Worm (Caenorhabditis elegans) whole organism, L4 larva: ENCODE measurements around the gene unc-84.

ENCODE experiments used
- F10B5.3 ChIP-seq: sonication (generic microtip); optimal IDR thresholded peaks from 2 replicates; lab custom pipeline; 2016; ENCODE audit warnings: mild to moderate bottlenecking, missing genetic modification characterization, missing compliant biosample characterization
- F37D6.2 ChIP-seq: sonication (generic microtip); optimal IDR thresholded peaks from 2 replicates; lab custom pipeline; 2016; ENCODE audit warnings: mild to moderate bottlenecking, missing genetic modification characterization, missing compliant biosample characterization
- F49E8.2 ChIP-seq: sonication (generic microtip); optimal IDR thresholded peaks from 2 replicates; lab custom pipeline; 2016; ENCODE audit warnings: missing compliant biosample characterization, mild to moderate bottlenecking, missing genetic modification characterization, borderline replicate concordance
- R02D3.7 ChIP-seq: fragments of 150-350 bp; sonication (generic microtip); optimal IDR thresholded peaks from 3 replicates; lab custom pipeline; 2014; ENCODE audit warnings: missing biosample characterization, missing genetic modification characterization
- T26A8.4 ChIP-seq: fragments of 200-800 bp; sonication (Bioruptor generic); IDR thresholded peaks from 2 replicates; pipeline ENCODE4 v1.3.6; 2022; ENCODE audit warnings: missing genetic modification characterization, missing compliant biosample characterization
- ama-1 ChIP-seq: fragments of 150-350 bp; optimal IDR thresholded peaks from 2 replicates; lab custom pipeline; 2014; ENCODE audit warnings: inconsistent platforms, mixed read lengths
- arid-1 ChIP-seq: fragments of 200-800 bp; sonication (Bioruptor generic); conservative IDR thresholded peaks from 2 replicates; pipeline ENCODE4 v1.3.6; 2022; ENCODE audit warnings: missing genetic modification reagents, missing genetic modification characterization, missing compliant biosample characterization
- ceh-20 ChIP-seq: fragments of 200-800 bp; sonication (Bioruptor generic); IDR thresholded peaks from 2 replicates; pipeline ENCODE4 v1.3.6; 2022; ENCODE audit warnings: missing genetic modification reagents, missing genetic modification characterization, missing compliant biosample characterization
- ceh-32 ChIP-seq: sonication (generic microtip); optimal IDR thresholded peaks from 2 replicates; lab custom pipeline; 2016; ENCODE audit warnings: mild to moderate bottlenecking, missing genetic modification characterization, missing compliant biosample characterization; ENCODE audit not compliant: poor library complexity
- ceh-62 ChIP-seq: sonication (generic microtip); optimal IDR thresholded peaks from 2 replicates; lab custom pipeline; 2017; ENCODE audit warnings: missing biosample characterization, missing genetic modification characterization
- ctbp-1 ChIP-seq: fragments of 200-800 bp; sonication (Bioruptor generic); IDR thresholded peaks from 2 replicates; pipeline ENCODE4 v1.3.6; 2022; ENCODE audit warnings: missing genetic modification reagents, missing genetic modification characterization, missing compliant biosample characterization
- daf-12 ChIP-seq: fragments of 150-350 bp; optimal IDR thresholded peaks from 2 replicates; lab custom pipeline; 2014; ENCODE audit warnings: missing biosample characterization, missing genetic modification reagents, missing genetic modification characterization
- dve-1 ChIP-seq: sonication (generic microtip); optimal IDR thresholded peaks from 2 replicates; lab custom pipeline; 2017; ENCODE audit warnings: antibody characterized with exemption, mild to moderate bottlenecking, missing genetic modification characterization, missing compliant biosample characterization; ENCODE audit not compliant: insufficient read depth
- fkh-10 ChIP-seq: fragments of 150-350 bp; optimal IDR thresholded peaks from 2 replicates; lab custom pipeline; 2014; ENCODE audit warnings: missing biosample characterization, missing genetic modification reagents, missing genetic modification characterization
- fos-1 ChIP-seq: fragments of 150-350 bp; optimal IDR thresholded peaks from 2 replicates; lab custom pipeline; 2014; ENCODE audit warnings: missing biosample characterization, missing genetic modification characterization
- gei-8 ChIP-seq: fragments of 200-800 bp; sonication (Bioruptor generic); optimal IDR thresholded peaks from 2 replicates; lab custom pipeline; 2018; ENCODE audit warnings: mild to moderate bottlenecking, missing genetic modification characterization, missing compliant biosample characterization
- hlh-11 ChIP-seq: fragments of 200-800 bp; sonication (Bioruptor generic); optimal IDR thresholded peaks from 2 replicates; lab custom pipeline; 2018; ENCODE audit warnings: mild to moderate bottlenecking, missing genetic modification characterization, missing compliant biosample characterization
- lin-38 ChIP-seq: fragments of 200-800 bp; sonication (Bioruptor generic); IDR thresholded peaks from 2 replicates; pipeline ENCODE4 v1.3.6; 2022; ENCODE audit warnings: missing genetic modification reagents, missing genetic modification characterization, missing compliant biosample characterization
- lir-3 ChIP-seq: sonication (generic microtip); optimal IDR thresholded peaks from 2 replicates; lab custom pipeline; 2016; ENCODE audit warnings: mild to moderate bottlenecking, missing genetic modification characterization, missing compliant biosample characterization
- mes-2 ChIP-seq: sonication (generic microtip); optimal IDR thresholded peaks from 2 replicates; lab custom pipeline; 2016; ENCODE audit warnings: missing genotype, mild to moderate bottlenecking, missing genetic modification characterization, missing compliant biosample characterization; ENCODE audit not compliant: poor library complexity, severe bottlenecking
- nhr-102 ChIP-seq: sonication (generic microtip); optimal IDR thresholded peaks from 2 replicates; lab custom pipeline; 2016; ENCODE audit warnings: mild to moderate bottlenecking, missing genetic modification characterization, moderate library complexity, missing compliant biosample characterization
- nhr-11 ChIP-seq: fragments of 150-350 bp; optimal IDR thresholded peaks from 2 replicates; lab custom pipeline; 2014; ENCODE audit warnings: missing biosample characterization, missing genetic modification characterization
- nhr-111 ChIP-seq: fragments of 200-800 bp; sonication (Bioruptor generic); optimal IDR thresholded peaks from 2 replicates; lab custom pipeline; 2018; ENCODE audit warnings: mild to moderate bottlenecking, missing genetic modification characterization, missing compliant biosample characterization
- nhr-237 ChIP-seq: sonication (generic microtip); optimal IDR thresholded peaks from 2 replicates; lab custom pipeline; 2017; ENCODE audit warnings: missing biosample characterization, missing genetic modification characterization
- nhr-28 ChIP-seq: fragments of 150-350 bp; optimal IDR thresholded peaks from 2 replicates; lab custom pipeline; 2014; ENCODE audit warnings: missing biosample characterization, missing genetic modification characterization
- nhr-48 ChIP-seq: sonication (generic microtip); optimal IDR thresholded peaks from 2 replicates; lab custom pipeline; 2016; ENCODE audit warnings: mild to moderate bottlenecking, missing genetic modification characterization, missing compliant biosample characterization
- nhr-76 ChIP-seq: fragments of 150-350 bp; optimal IDR thresholded peaks from 2 replicates; lab custom pipeline; 2014; ENCODE audit warnings: missing biosample characterization, missing genetic modification characterization
- nhr-77 ChIP-seq: fragments of 150-350 bp; optimal IDR thresholded peaks from 2 replicates; lab custom pipeline; 2014; ENCODE audit warnings: missing biosample characterization, missing genetic modification characterization
- saeg-2 ChIP-seq: fragments of 200-800 bp; sonication (Bioruptor generic); IDR thresholded peaks from 2 replicates; pipeline ENCODE4 v1.3.6; 2022; ENCODE audit warnings: missing genetic modification reagents, missing genetic modification characterization, missing compliant biosample characterization
- set-16 ChIP-seq: fragments of 200-800 bp; sonication (Bioruptor generic); IDR thresholded peaks from 2 replicates; pipeline ENCODE4 v1.3.6; 2022; ENCODE audit warnings: missing genetic modification reagents, missing genetic modification characterization, missing compliant biosample characterization
- skn-1 ChIP-seq: fragments of 150-350 bp; optimal IDR thresholded peaks from 2 replicates; lab custom pipeline; 2014; ENCODE audit warnings: missing biosample characterization, missing genetic modification characterization
- snpc-1.2 ChIP-seq: fragments of 200-800 bp; sonication (Bioruptor generic); IDR thresholded peaks from 2 replicates; pipeline ENCODE4 v1.3.6; 2022; ENCODE audit warnings: missing genetic modification reagents, missing genetic modification characterization, missing compliant biosample characterization
- spr-1 ChIP-seq: sonication (generic microtip); optimal IDR thresholded peaks from 2 replicates; lab custom pipeline; 2016; ENCODE audit warnings: mild to moderate bottlenecking, missing genetic modification characterization, missing compliant biosample characterization
- tra-1 ChIP-seq: fragments of 200-800 bp; sonication (Bioruptor generic); IDR thresholded peaks from 2 replicates; pipeline ENCODE4 v1.3.6; 2022; ENCODE audit warnings: missing genetic modification reagents, missing genetic modification characterization, missing compliant biosample characterization
- unc-130 ChIP-seq: sonication (generic microtip); optimal IDR thresholded peaks from 2 replicates; lab custom pipeline; 2016; ENCODE audit warnings: missing genetic modification reagents, missing genetic modification characterization, missing compliant biosample characterization
- unc-62 ChIP-seq, 3 experiments: fragments of 150-350 bp in 1 of 3; sonication (generic microtip); optimal IDR thresholded peaks in 2 of 3; peaks in 1 of 3; 1 replicate in 1 of 3; 2 replicates in 2 of 3; lab custom pipeline; 2014 to 2017; ENCODE audit warnings: missing biosample characterization in 3 of 3, missing genetic modification characterization in 3 of 3, missing genetic modification reagents in 3 of 3, missing genotype in 1 of 3
- zag-1 ChIP-seq: fragments of 150-350 bp; optimal IDR thresholded peaks from 2 replicates; lab custom pipeline; 2014; ENCODE audit warnings: missing biosample characterization, missing genetic modification characterization
- zfp-2 ChIP-seq: sonication (generic microtip); optimal IDR thresholded peaks from 2 replicates; lab custom pipeline; 2016; ENCODE audit warnings: mild to moderate bottlenecking, missing genetic modification characterization, missing compliant biosample characterization
- zfp-3 ChIP-seq: fragments of 200-800 bp; sonication (Bioruptor generic); conservative IDR thresholded peaks from 2 replicates; pipeline ENCODE4 v1.3.6; 2022; ENCODE audit warnings: missing genetic modification reagents, missing genetic modification characterization, missing compliant biosample characterization
- zip-2 ChIP-seq: fragments of 150-350 bp; optimal IDR thresholded peaks from 2 replicates; lab custom pipeline; 2014; ENCODE audit warnings: missing biosample characterization, missing genetic modification characterization

The unc-84 gene

DNA sequence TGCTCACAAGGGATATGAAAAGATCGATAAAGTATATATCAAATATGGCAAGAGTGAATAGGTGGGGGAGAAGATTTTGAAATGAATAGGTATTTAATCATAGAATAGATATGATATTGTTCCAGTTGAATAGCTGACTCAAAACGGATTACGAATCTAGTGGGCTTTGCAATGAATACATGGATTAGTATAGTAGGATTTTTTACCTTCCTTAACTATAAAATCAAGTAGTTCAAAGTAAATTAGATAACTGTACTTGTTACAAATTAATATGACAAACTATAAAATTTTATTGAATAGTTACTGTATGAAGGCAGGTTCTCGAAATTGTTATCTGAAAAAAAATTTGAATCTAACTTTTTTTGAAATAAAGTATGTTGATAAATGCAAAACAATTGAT lies 33.7 kb upstream of the unc-84 start, which contains the start of gene odr-1:
Gene odr-1 (minus strand): TSS at position 101 of the 400 bp plus-strand sequence.
- TF ChIP-seq R02D3.7 (no peak), unc-130 (GFP tag; lab: Kevin White, UChicago) (no peak), skn-1 (no peak), nhr-111 (GFP tag; lab: Kevin White, UChicago) (no peak), ceh-62 (tag; lab: Kevin White, UChicago) (no peak), daf-12 (tag; lab: Kevin White, UChicago) (no peak), F10B5.3 (tag; lab: Kevin White, UChicago) (no peak), zfp-3 (GFP tag; lab: Robert Waterston, UW) (no peak), T26A8.4 (GFP tag; lab: Robert Waterston, UW) (no peak), nhr-48 (no peak)

DNA sequence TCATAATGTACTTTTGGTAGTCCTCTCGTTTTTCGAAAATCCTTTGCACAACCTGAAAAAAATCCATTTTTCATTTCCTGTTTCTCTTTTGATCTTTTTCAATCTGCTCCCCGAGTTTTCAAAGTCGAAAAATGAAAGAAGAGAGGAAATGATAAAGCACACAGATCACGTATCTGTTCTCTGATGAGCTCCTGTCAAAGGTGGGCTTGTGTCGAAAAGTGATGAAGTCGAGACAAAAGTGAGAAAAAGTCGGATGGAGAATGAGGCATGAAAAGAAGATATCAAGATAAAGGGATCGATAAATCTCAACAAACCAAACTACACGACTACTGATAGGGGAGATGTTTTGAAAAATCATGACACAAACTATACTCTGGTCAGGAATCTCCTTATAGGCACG lies 29.5 kb upstream of the unc-84 start:
- no peak for TF ChIP-seq gei-8
- no peak for TF ChIP-seq F49E8.2 (tag; lab: Kevin White, UChicago)
- TF ChIP-seq unc-62 (GFP tag; optimal IDR thresholded peaks at IDR 0.05 in 1 of 2; lab: Kevin White, UChicago): peak in 1 of 2 experiments; percentile 89
- TF ChIP-seq unc-62 (tag; optimal IDR thresholded peaks at IDR 0.05; lab: Kevin White, UChicago): no peak
- peak; percentile 50 for TF ChIP-seq nhr-11
- no peak for TF ChIP-seq daf-12 (tag; lab: Kevin White, UChicago)
- TF ChIP-seq nhr-28 (tag; lab: Kevin White, UChicago): no peak
- no peak for TF ChIP-seq R02D3.7
- TF ChIP-seq fos-1 (tag; lab: Kevin White, UChicago): no peak
- no peak for TF ChIP-seq ama-1 (lab: Kevin White, UChicago)

DNA sequence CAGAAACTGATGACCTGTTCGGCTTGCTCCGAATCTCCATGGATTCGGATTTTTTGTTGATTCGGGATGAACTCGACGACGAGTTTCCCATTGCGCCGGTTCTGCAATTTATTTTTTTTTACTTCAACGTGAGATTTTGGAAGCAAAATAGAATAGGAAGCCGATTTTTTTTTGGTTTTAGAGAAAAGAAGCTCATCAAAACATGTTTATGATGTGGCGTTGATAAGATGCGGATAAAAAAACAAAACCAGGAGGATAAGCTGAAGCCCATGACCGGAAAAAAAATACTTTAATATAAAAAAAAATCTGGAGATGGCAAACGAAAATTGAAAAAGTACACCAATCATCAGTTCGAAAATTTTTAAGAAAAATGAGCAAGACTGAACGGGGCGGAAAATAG lies 28.5 kb upstream of the unc-84 start, which contains the start of gene glb-20:
Gene glb-20 (minus strand): TSS at position 101 of the 400 bp plus-strand sequence.
- TF ChIP-seq nhr-11: no peak
- no peak for TF ChIP-seq nhr-237 (tag; lab: Kevin White, UChicago)
- no peak for TF ChIP-seq snpc-1.2 (GFP tag; lab: Robert Waterston, UW)
- no peak for TF ChIP-seq mes-2
- no peak for TF ChIP-seq nhr-77 (tag; lab: Kevin White, UChicago)
- TF ChIP-seq zip-2 (tag; lab: Kevin White, UChicago): no peak
- no peak for TF ChIP-seq zfp-2
- TF ChIP-seq F37D6.2 (tag; lab: Kevin White, UChicago): no peak
- TF ChIP-seq fkh-10 (GFP tag; lab: Kevin White, UChicago): no peak
- no peak for TF ChIP-seq ceh-20 (GFP tag; lab: Robert Waterston, UW)
- no peak for TF ChIP-seq zag-1 (tag; lab: Kevin White, UChicago)
- no peak for TF ChIP-seq spr-1 (tag; lab: Kevin White, UChicago)
- no peak for TF ChIP-seq unc-130 (GFP tag; lab: Kevin White, UChicago)
- TF ChIP-seq ceh-32 (tag; lab: Kevin White, UChicago): no peak
- no peak for TF ChIP-seq dve-1 (tag; lab: Kevin White, UChicago)
- TF ChIP-seq nhr-76 (tag; lab: Kevin White, UChicago): no peak
- TF ChIP-seq nhr-102 (tag; lab: Kevin White, UChicago): no peak
- TF ChIP-seq arid-1: no peak
- no peak for TF ChIP-seq saeg-2 (GFP tag; lab: Robert Waterston, UW)
- TF ChIP-seq lin-38 (GFP tag; lab: Robert Waterston, UW): no peak
- TF ChIP-seq, all 104 proteins: peak for 0

DNA sequence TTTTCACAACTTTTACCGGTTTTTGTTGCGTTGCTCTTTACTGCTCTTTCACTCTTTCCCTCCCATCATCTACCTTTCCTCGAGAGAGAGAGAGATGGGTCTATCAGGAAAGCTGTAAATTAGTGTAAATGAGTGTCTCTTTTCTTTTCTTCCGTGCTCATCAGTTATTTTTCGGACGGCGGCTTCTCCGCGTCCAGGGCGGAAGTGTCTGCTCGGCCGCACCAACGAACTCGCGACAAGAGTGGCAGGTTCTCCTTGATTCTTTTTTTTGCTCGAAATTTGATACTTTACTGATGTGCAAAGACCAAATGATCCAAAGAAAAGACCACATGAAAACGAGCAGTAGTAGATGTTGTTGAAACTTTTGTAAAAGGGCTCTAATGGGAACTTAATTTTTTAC lies 25.9 kb upstream of the unc-84 start:
- TF ChIP-seq tra-1 (GFP tag; lab: Robert Waterston, UW) (peak; percentile 45; the same call in 1 of the 2 replicates), ctbp-1 (GFP tag; lab: Robert Waterston, UW) (0 out of 2 replicates have a peak, but pooled peaks have one; percentile 29), set-16 (GFP tag; lab: Robert Waterston, UW) (peak; percentile 17; the same call in 1 of the 2 replicates), hlh-11 (tag; lab: Kevin White, UChicago) (peak; percentile 64), lir-3 (tag; lab: Kevin White, UChicago) (no peak)
- TF ChIP-seq, all 104 proteins: peak for 4
